Worm (Caenorhabditis elegans): ENCODE measurements around the gene F25H9.7.

DNA sequence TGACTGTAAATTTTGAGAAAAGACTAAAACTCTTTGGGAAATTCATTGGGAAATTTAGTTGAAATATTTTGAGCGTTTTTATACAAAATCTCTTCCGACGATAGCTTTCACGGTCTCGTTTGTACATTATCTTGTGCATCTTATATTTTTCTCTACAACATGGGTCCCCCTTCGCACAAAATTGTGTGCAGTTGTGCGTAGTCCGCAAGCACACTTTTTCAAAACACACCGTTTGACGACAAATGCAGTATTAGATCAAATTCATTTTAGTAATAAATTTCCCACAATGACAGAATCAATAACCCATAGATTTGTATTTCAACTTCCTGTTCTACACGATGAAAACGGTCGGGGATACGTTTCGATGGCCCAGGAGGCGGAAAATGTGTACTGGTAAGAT, 10.3 kb upstream of the F25H9.7 start, which contains the start of gene F25H9.2:
- TF ChIP-seq hlh-30 (tag; optimal IDR thresholded peaks at IDR 0.05; ENCODE audit: insufficient read depth) (no peak), mep-1 (tag; optimal IDR thresholded peaks at IDR 0.05) (no peak)

All from whole organism, L4 larva.